Fruit fly (Drosophila melanogaster): ENCODE measurements around the gene CG18666.
A peak's percentile ranks its signal among the peaks of the same experiment; 100 is the strongest.

Gene CG18666

dm6 chr2L:10986138-10986537 is 48.5 kb upstream of the CG18666 start (continued):
- TF ChIP-seq CG3163 (GFP tag; optimal IDR thresholded peaks at IDR 0.05): no peak
- TF ChIP-seq CG10147 (GFP tag; optimal IDR thresholded peaks at IDR 0.05): no peak
- TF ChIP-seq sima (GFP tag; optimal IDR thresholded peaks at IDR 0.05): no peak
- TF ChIP-seq CG6854 (GFP tag; optimal IDR thresholded peaks at IDR 0.05): no peak
- TF ChIP-seq sc (optimal IDR thresholded peaks at IDR 0.05): no peak
- no peak for TF ChIP-seq sc (GFP tag; optimal IDR thresholded peaks at IDR 0.05)
- no peak for TF ChIP-seq CG17802 (tag; optimal IDR thresholded peaks at IDR 0.05)
- no peak for TF ChIP-seq ken (GFP tag; IDR thresholded peaks at IDR 0.05)
- no peak for TF ChIP-seq CkIIα-i1 (GFP tag; IDR thresholded peaks at IDR 0.05)
- no peak for TF ChIP-seq CG17186 (GFP tag; optimal IDR thresholded peaks at IDR 0.05)
- TF ChIP-seq Adf1 (GFP tag; IDR thresholded peaks at IDR 0.05): no peak
- no peak for TF ChIP-seq hth (optimal IDR thresholded peaks at IDR 0.05)
- TF ChIP-seq CG14014 (GFP tag; IDR thresholded peaks at IDR 0.05): peak; percentile 69
- TF ChIP-seq CG7372 (GFP tag; IDR thresholded peaks at IDR 0.05): no peak
- no peak for TF ChIP-seq CG8388 (GFP tag; optimal IDR thresholded peaks at IDR 0.05)
- TF ChIP-seq CG10654 (GFP tag; optimal IDR thresholded peaks at IDR 0.05): no peak
- TF ChIP-seq Asciz (GFP tag; optimal IDR thresholded peaks at IDR 0.05): peak; percentile 7
- no peak for TF ChIP-seq CG4617 (GFP tag; optimal IDR thresholded peaks at IDR 0.05; ENCODE audit: borderline replicate concordance)
- TF ChIP-seq GATAe (GFP tag; conservative IDR thresholded peaks at IDR 0.05): no peak
- TF ChIP-seq amos (GFP tag; IDR thresholded peaks at IDR 0.05; ENCODE audit: partially characterized antibody): no peak
- TF ChIP-seq CG17568 (GFP tag; optimal IDR thresholded peaks at IDR 0.05): no peak
- TF ChIP-seq CG17829 (tag; optimal IDR thresholded peaks at IDR 0.05): peak; percentile 67
- TF ChIP-seq CG7357 (GFP tag; IDR thresholded peaks at IDR 0.05): 0 out of 3 replicates have a peak, but pooled peaks have one; percentile 43
- no peak for TF ChIP-seq CG11456 (GFP tag; IDR thresholded peaks at IDR 0.05)
- TF ChIP-seq wor (GFP tag; IDR thresholded peaks at IDR 0.05): no peak
- no peak for TF ChIP-seq CG12769 (tag; optimal IDR thresholded peaks at IDR 0.05)

DNA sequence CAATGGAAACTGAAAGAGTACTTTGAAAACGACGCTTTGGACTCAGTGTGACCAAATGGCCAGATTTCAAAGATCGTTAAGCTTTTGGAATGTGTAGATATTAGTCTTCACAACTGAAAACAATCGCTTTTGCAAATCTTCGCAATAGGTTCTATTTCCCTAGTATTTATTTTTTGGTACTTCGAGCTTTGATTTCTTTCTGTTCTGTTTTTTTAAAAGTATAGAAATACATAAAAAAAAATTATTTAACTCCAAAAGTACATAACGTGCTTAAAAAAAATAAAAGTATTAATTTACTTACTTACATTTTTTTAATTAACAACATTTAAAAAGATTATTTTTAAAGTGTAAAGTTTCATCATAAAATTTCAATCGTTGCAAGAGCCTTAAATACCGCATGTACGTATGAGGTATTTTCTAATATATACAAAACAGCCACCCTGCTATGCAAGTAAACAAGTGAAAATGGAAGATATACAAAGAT is 47.2 kb upstream of the CG18666 start, which contains the start of the genes piwi and CG12253:
Gene piwi, minus strand, starts transcription at position 51 of the 484 bp plus-strand sequence.
Gene CG12253, plus strand, starts transcription at position 437 of the 484 bp plus-strand sequence.
- TF ChIP-seq D19B (GFP tag; optimal IDR thresholded peaks at IDR 0.05): no peak
- no peak for TF ChIP-seq B-H1 (GFP tag; IDR thresholded peaks at IDR 0.05)
- no peak for TF ChIP-seq br (optimal IDR thresholded peaks at IDR 0.05)
- TF ChIP-seq gce (GFP tag; IDR thresholded peaks at IDR 0.05): no peak
- TF ChIP-seq CG4820 (GFP tag; optimal IDR thresholded peaks at IDR 0.05): peak; percentile 14
- TF ChIP-seq CG18599 (GFP tag; optimal IDR thresholded peaks at IDR 0.05): no peak
- TF ChIP-seq CG32532 (GFP tag; IDR thresholded peaks at IDR 0.05): peak; percentile 54
- peak; percentile 28 for TF ChIP-seq zfh2 (GFP tag; optimal IDR thresholded peaks at IDR 0.05)
- no peak for TF ChIP-seq Sry-δ (GFP tag; optimal IDR thresholded peaks at IDR 0.05)
- no peak for TF ChIP-seq ATbp (GFP tag; optimal IDR thresholded peaks at IDR 0.05)
- peak; percentile 32 for TF ChIP-seq Bteb2 (GFP tag; optimal IDR thresholded peaks at IDR 0.05)
- TF ChIP-seq CG13123 (GFP tag; optimal IDR thresholded peaks at IDR 0.05): peak; percentile 53
- TF ChIP-seq nom (GFP tag; optimal IDR thresholded peaks at IDR 0.05): no peak
- TF ChIP-seq vvl (GFP tag; IDR thresholded peaks at IDR 0.05): no peak; the same call in none of the 2 replicates
- TF ChIP-seq BEAF-32 (GFP tag; optimal IDR thresholded peaks at IDR 0.05): peak; percentile 34
- TF ChIP-seq gem (tag; optimal IDR thresholded peaks at IDR 0.05): peak; percentile 96
- no peak for TF ChIP-seq CG10543 (GFP tag; optimal IDR thresholded peaks at IDR 0.05)
- TF ChIP-seq CG11398 (GFP tag; optimal IDR thresholded peaks at IDR 0.05): no peak
- peak; percentile 86 for TF ChIP-seq CG15601 (tag; optimal IDR thresholded peaks at IDR 0.05)
- TF ChIP-seq Hsf (GFP tag; optimal IDR thresholded peaks at IDR 0.05): peak; percentile 77
- no peak for TF ChIP-seq gcm2 (GFP tag; optimal IDR thresholded peaks at IDR 0.05)
- TF ChIP-seq CG4730 (GFP tag; IDR thresholded peaks at IDR 0.05): no peak
- TF ChIP-seq ranshi (GFP tag; IDR thresholded peaks at IDR 0.05): peak; percentile 77; the same call in 1 of the 2 replicates
- no peak for TF ChIP-seq CG9876 (GFP tag; optimal IDR thresholded peaks at IDR 0.05)
- no peak for TF ChIP-seq gcm (GFP tag; optimal IDR thresholded peaks at IDR 0.05)
- no peak for TF ChIP-seq MTF-1 (GFP tag; optimal IDR thresholded peaks at IDR 0.05; ENCODE audit: borderline replicate concordance)
- TF ChIP-seq luna (GFP tag; optimal IDR thresholded peaks at IDR 0.05): no peak
- peak; percentile 75 for TF ChIP-seq wor (GFP tag; IDR thresholded peaks at IDR 0.05)

All from whole organism, embryonic.